Fruit fly (Drosophila melanogaster) whole organism, embryonic: ENCODE measurements around the gene CG13465.

Experiments
- Atf-2 ChIP-seq: fragments of 200-800 bp; sonication (Bioruptor generic); optimal IDR thresholded peaks from 2 replicates; lab custom pipeline; 2016; ENCODE audit warnings: missing biosample characterization, missing genetic modification characterization
- Bgb ChIP-seq: fragments of 200-800 bp; sonication (Bioruptor generic); IDR thresholded peaks from 2 replicates; pipeline ENCODE4 v1.3.6; 2022; ENCODE audit warnings: missing biosample characterization, missing genetic modification characterization; ENCODE audit not compliant: partially characterized antibody
- CG11504 ChIP-seq: fragments of 200-800 bp; sonication (Bioruptor generic); optimal IDR thresholded peaks from 3 replicates; lab custom pipeline; 2019; ENCODE audit warnings: missing biosample characterization, mild to moderate bottlenecking, missing genetic modification characterization, moderate library complexity
- CG1233 ChIP-seq: fragments of 200-800 bp; sonication (Bioruptor generic); optimal IDR thresholded peaks from 4 replicates; lab custom pipeline; 2018; ENCODE audit warnings: missing biosample characterization, mild to moderate bottlenecking, missing genetic modification characterization
- CG13624 ChIP-seq: fragments of 200-800 bp; sonication (Bioruptor generic); optimal IDR thresholded peaks from 2 replicates; lab custom pipeline; 2016; ENCODE audit warnings: missing biosample characterization, missing genetic modification characterization
- CG1529 ChIP-seq: fragments of 200-800 bp; sonication (Bioruptor generic); optimal IDR thresholded peaks from 3 replicates; lab custom pipeline; 2018; ENCODE audit warnings: missing biosample characterization, missing genetic modification characterization
- CG3065 ChIP-seq: fragments of 200-800 bp; sonication (Bioruptor generic); optimal IDR thresholded peaks from 2 replicates; lab custom pipeline; 2016; ENCODE audit warnings: missing biosample characterization, missing genetic modification characterization
- CG3847 ChIP-seq: fragments of 200-800 bp; sonication (Bioruptor generic); IDR thresholded peaks from 2 replicates; pipeline ENCODE4 v1.3.6; 2022; ENCODE audit warnings: missing biosample characterization, missing genetic modification characterization
- CG6813 ChIP-seq: fragments of 200-800 bp; sonication (Bioruptor generic); optimal IDR thresholded peaks from 2 replicates; lab custom pipeline; 2017; ENCODE audit warnings: missing biosample characterization, missing genetic modification characterization, mild to moderate bottlenecking, moderate library complexity, missing genetic modification reagents
- CG7271 ChIP-seq: fragments of 200-800 bp; sonication (Bioruptor generic); optimal IDR thresholded peaks from 2 replicates; lab custom pipeline; 2018; ENCODE audit warnings: missing biosample characterization, mild to moderate bottlenecking, missing genetic modification characterization, moderate library complexity
- CG7357 ChIP-seq: fragments of 200-800 bp; sonication (Bioruptor generic); IDR thresholded peaks from 3 replicates; pipeline ENCODE4 v1.3.6; 2022; ENCODE audit warnings: missing biosample characterization, missing genetic modification characterization
- CG7839 ChIP-seq: fragments of 200-800 bp; sonication (Bioruptor generic); optimal IDR thresholded peaks from 3 replicates; lab custom pipeline; 2018; ENCODE audit warnings: missing biosample characterization, mild to moderate bottlenecking, missing genetic modification characterization, moderate library complexity
- CG8281 ChIP-seq: fragments of 200-800 bp; sonication (Bioruptor generic); optimal IDR thresholded peaks from 2 replicates; lab custom pipeline; 2018; ENCODE audit warnings: missing biosample characterization, mild to moderate bottlenecking, missing genetic modification characterization, moderate library complexity
- CG8388 ChIP-seq: fragments of 200-800 bp; sonication (Bioruptor generic); optimal IDR thresholded peaks from 2 replicates; lab custom pipeline; 2019; ENCODE audit warnings: missing biosample characterization, mild to moderate bottlenecking, missing genetic modification characterization, moderate library complexity
- D19B ChIP-seq: fragments of 200-800 bp; sonication (Bioruptor generic); optimal IDR thresholded peaks from 2 replicates; lab custom pipeline; 2017; ENCODE audit warnings: missing biosample characterization, mild to moderate bottlenecking, missing genetic modification characterization
- Dek ChIP-seq: fragments of 200-800 bp; sonication (Bioruptor generic); optimal IDR thresholded peaks from 3 replicates; lab custom pipeline; 2019; ENCODE audit warnings: missing biosample characterization, mild to moderate bottlenecking, missing genetic modification characterization, moderate library complexity
- Dip2 ChIP-seq: fragments of 200-800 bp; sonication (Bioruptor generic); IDR thresholded peaks from 2 replicates; pipeline ENCODE4 v1.3.6; 2022; ENCODE audit warnings: missing biosample characterization, missing genetic modification characterization
- Elba2 ChIP-seq: fragments of 200-800 bp; sonication (Bioruptor generic); optimal IDR thresholded peaks from 3 replicates; lab custom pipeline; 2016; ENCODE audit warnings: missing biosample characterization, missing genetic modification characterization
- HmgD ChIP-seq: fragments of 200-800 bp; sonication (Bioruptor generic); optimal IDR thresholded peaks from 3 replicates; lab custom pipeline; 2016; ENCODE audit warnings: missing biosample characterization, missing genetic modification characterization
- HmgZ ChIP-seq: fragments of 200-800 bp; sonication (Bioruptor generic); optimal IDR thresholded peaks from 2 replicates; lab custom pipeline; 2018; ENCODE audit warnings: missing biosample characterization, mild to moderate bottlenecking, missing genetic modification characterization
- NC2α ChIP-seq: fragments of 200-800 bp; sonication (Bioruptor generic); optimal IDR thresholded peaks from 2 replicates; lab custom pipeline; 2016; ENCODE audit warnings: missing biosample characterization, missing genetic modification characterization
- PHDP ChIP-seq: fragments of 200-800 bp; sonication (Bioruptor generic); optimal IDR thresholded peaks from 3 replicates; lab custom pipeline; 2018; ENCODE audit warnings: missing biosample characterization, mild to moderate bottlenecking, missing genetic modification characterization, moderate library complexity
- Poxn ChIP-seq: fragments of 200-800 bp; sonication (Bioruptor generic); IDR thresholded peaks from 2 replicates; pipeline ENCODE4 v1.3.6; 2022; ENCODE audit warnings: missing biosample characterization, missing genetic modification characterization
- Rfx ChIP-seq: fragments of 200-800 bp; sonication (Bioruptor generic); IDR thresholded peaks from 2 replicates; pipeline ENCODE4 v1.3.6; 2022; ENCODE audit warnings: missing biosample characterization, missing genetic modification characterization
- Stat92E ChIP-seq, 3 experiments: fragments of >200 bp in 2 of 3; fragments of 200-800 bp in 1 of 3; sonication (Bioruptor generic) in 1 of 3; optimal IDR thresholded peaks; 2 replicates each; lab custom pipeline; 2017 to 2019; ENCODE audit warnings: missing biosample characterization in 3 of 3, missing genetic modification characterization in 3 of 3, mild to moderate bottlenecking in 1 of 3, moderate library complexity in 1 of 3
- abd-A ChIP-seq: fragments of 200-800 bp; sonication (Bioruptor generic); optimal IDR thresholded peaks from 3 replicates; lab custom pipeline; 2019; ENCODE audit warnings: missing biosample characterization, mild to moderate bottlenecking, missing genetic modification characterization, moderate library complexity
- ash1 ChIP-seq: fragments of 200-800 bp; sonication (Bioruptor generic); optimal IDR thresholded peaks from 2 replicates; lab custom pipeline; 2018; ENCODE audit warnings: missing biosample characterization, mild to moderate bottlenecking, missing genetic modification characterization
- az2 ChIP-seq: fragments of 200-800 bp; sonication (Bioruptor generic); optimal IDR thresholded peaks from 3 replicates; lab custom pipeline; 2016; ENCODE audit warnings: missing biosample characterization, missing genetic modification characterization
- bbx ChIP-seq: fragments of 200-800 bp; sonication (Bioruptor generic); IDR thresholded peaks from 2 replicates; pipeline ENCODE4 v1.3.6; 2022; ENCODE audit warnings: missing biosample characterization, missing genetic modification characterization; ENCODE audit not compliant: partially characterized antibody
- bowl ChIP-seq: fragments of 200-800 bp; sonication (Bioruptor generic); IDR thresholded peaks from 2 replicates; pipeline ENCODE4 v1.3.6; 2022; ENCODE audit warnings: missing biosample characterization, missing genetic modification characterization
- bsh ChIP-seq, 2 experiments: fragments of 200-800 bp; sonication (Bioruptor generic); optimal IDR thresholded peaks; 2 replicates each; lab custom pipeline; 2017 to 2018; ENCODE audit warnings: mild to moderate bottlenecking in 2 of 2, missing biosample characterization in 2 of 2, missing genetic modification characterization in 2 of 2, moderate library complexity in 1 of 2
- btn ChIP-seq: fragments of 200-800 bp; sonication (Bioruptor generic); optimal IDR thresholded peaks from 2 replicates; lab custom pipeline; 2016; ENCODE audit warnings: missing biosample characterization, missing genetic modification characterization
- cad ChIP-seq: fragments of >200 bp; optimal IDR thresholded peaks from 2 replicates; lab custom pipeline; 2017; ENCODE audit warnings: missing biosample characterization, missing genetic modification characterization
- cg ChIP-seq: fragments of 200-800 bp; sonication (Bioruptor generic); optimal IDR thresholded peaks from 3 replicates; lab custom pipeline; 2019; ENCODE audit warnings: missing biosample characterization, mild to moderate bottlenecking, missing genetic modification characterization, moderate library complexity
- crol ChIP-seq: fragments of 200-800 bp; sonication (Bioruptor generic); IDR thresholded peaks from 2 replicates; pipeline ENCODE4 v1.3.6; 2022; ENCODE audit warnings: missing biosample characterization, missing genetic modification characterization
- dm ChIP-seq: fragments of 200-800 bp; sonication (Bioruptor generic); optimal IDR thresholded peaks from 3 replicates; lab custom pipeline; 2016; ENCODE audit warnings: missing biosample characterization, missing genetic modification characterization
- dysf ChIP-seq: fragments of 200-800 bp; sonication (Bioruptor generic); IDR thresholded peaks from 3 replicates; pipeline ENCODE4 v1.3.6; 2022; ENCODE audit warnings: missing biosample characterization, missing genetic modification characterization
- eve ChIP-seq, 2 experiments: fragments of >200 bp; optimal IDR thresholded peaks; 2 replicates each; lab custom pipeline; 2017; ENCODE audit warnings: missing biosample characterization in 2 of 2, missing genetic modification characterization in 2 of 2
- fd102C ChIP-seq: fragments of 200-800 bp; sonication (Bioruptor generic); optimal IDR thresholded peaks from 2 replicates; lab custom pipeline; 2018; ENCODE audit warnings: missing biosample characterization, mild to moderate bottlenecking, missing genetic modification characterization, moderate library complexity
- hb ChIP-seq: fragments of 200-800 bp; sonication (Bioruptor generic); IDR thresholded peaks from 3 replicates; pipeline ENCODE4 v1.3.6; 2022; ENCODE audit warnings: missing biosample characterization, missing genetic modification characterization; ENCODE audit not compliant: partially characterized antibody
- jing ChIP-seq: fragments of 200-800 bp; sonication (Bioruptor generic); optimal IDR thresholded peaks from 2 replicates; lab custom pipeline; 2018; ENCODE audit warnings: missing biosample characterization, mild to moderate bottlenecking, missing genetic modification characterization
- knrl ChIP-seq: fragments of 200-800 bp; sonication (Bioruptor generic); IDR thresholded peaks from 3 replicates; pipeline ENCODE4 v1.3.6; 2022; ENCODE audit warnings: missing biosample characterization, missing genetic modification characterization; ENCODE audit not compliant: partially characterized antibody
- odd ChIP-seq: fragments of 200-800 bp; sonication (Bioruptor generic); optimal IDR thresholded peaks from 2 replicates; lab custom pipeline; 2017; ENCODE audit warnings: missing biosample characterization, mild to moderate bottlenecking, missing genetic modification characterization
- otp ChIP-seq: fragments of 200-800 bp; sonication (Bioruptor generic); IDR thresholded peaks from 3 replicates; pipeline ENCODE4, ENCODE4 v1.3.6; 2022; ENCODE audit warnings: missing biosample characterization, missing genetic modification characterization
- ro ChIP-seq: fragments of 200-800 bp; sonication (Bioruptor generic); IDR thresholded peaks from 2 replicates; pipeline ENCODE4 v1.3.6; 2022; ENCODE audit warnings: missing biosample characterization, missing genetic modification characterization
- sima ChIP-seq: fragments of 200-800 bp; sonication (Bioruptor generic); optimal IDR thresholded peaks from 2 replicates; lab custom pipeline; 2016; ENCODE audit warnings: missing biosample characterization, missing genetic modification characterization
- stwl ChIP-seq: fragments of 200-800 bp; sonication (Bioruptor generic); optimal IDR thresholded peaks from 3 replicates; lab custom pipeline; 2018; ENCODE audit warnings: missing biosample characterization, mild to moderate bottlenecking, missing genetic modification characterization, moderate library complexity
- tgo ChIP-seq: fragments of 200-800 bp; sonication (Bioruptor generic); IDR thresholded peaks from 3 replicates; pipeline ENCODE4 v1.3.6; 2022; ENCODE audit warnings: missing biosample characterization, missing genetic modification characterization
- tio ChIP-seq: fragments of 200-800 bp; sonication (Bioruptor generic); optimal IDR thresholded peaks from 2 replicates; lab custom pipeline; 2017; ENCODE audit warnings: missing biosample characterization, missing genetic modification characterization, inconsistent platforms
- unc-4 ChIP-seq: fragments of 200-800 bp; sonication (Bioruptor generic); IDR thresholded peaks from 2 replicates; pipeline ENCODE4 v1.3.6; 2022; ENCODE audit warnings: missing biosample characterization, missing genetic modification characterization; ENCODE audit not compliant: partially characterized antibody
- wek ChIP-seq: fragments of 200-800 bp; sonication (Bioruptor generic); optimal IDR thresholded peaks from 3 replicates; lab custom pipeline; 2018; ENCODE audit warnings: missing biosample characterization, mild to moderate bottlenecking, missing genetic modification characterization, moderate library complexity

CG13465 gene

DNA sequence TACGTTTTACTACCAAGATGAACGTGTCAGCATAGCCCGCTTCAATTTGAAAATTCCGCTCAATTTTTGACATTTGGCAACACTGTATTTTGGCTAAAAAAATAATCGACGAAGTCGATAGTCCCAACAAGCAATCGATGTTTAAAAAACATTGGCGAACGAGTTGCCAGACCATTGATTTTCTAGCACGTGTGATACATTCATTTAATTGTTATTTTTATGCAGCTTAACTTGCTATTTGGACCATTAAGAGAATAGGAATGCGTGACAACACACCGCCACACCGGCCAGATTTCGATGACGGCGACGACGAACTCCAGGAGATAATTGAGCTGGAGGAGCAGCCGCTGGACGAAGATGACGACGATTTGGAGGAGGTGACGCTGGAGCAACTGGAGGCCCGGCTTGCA is 38.5 kb upstream of the CG13465 start, which contains the start of gene CG5114 (continued):
- TF ChIP-seq CG6813 (GFP tag; lab: Kevin White, UChicago), result no peak
- TF ChIP-seq Poxn (GFP tag; lab: Robert Waterston, UW), result no peak
- TF ChIP-seq CG13624 (GFP tag; lab: Kevin White, UChicago), result peak; percentile 74
- TF ChIP-seq bbx (GFP tag; lab: Robert Waterston, UW), result peak; percentile 93
- TF ChIP-seq CG3847 (GFP tag; lab: Robert Waterston, UW), result peak; percentile 89
- no peak for TF ChIP-seq Stat92E (GFP tag; optimal IDR thresholded peaks at IDR 0.05; lab: Kevin White, UChicago)
- TF ChIP-seq Rfx (GFP tag; lab: Robert Waterston, UW), result peak; percentile 78
- no peak for TF ChIP-seq wek (GFP tag; lab: Kevin White, UChicago)
- TF ChIP-seq CG8281, result no peak
- TF ChIP-seq cg, result no peak
- TF ChIP-seq fd102C, result no peak
- no peak for TF ChIP-seq dysf
- peak; percentile 38 for TF ChIP-seq HmgD (GFP tag; lab: Kevin White, UChicago)
- TF ChIP-seq tgo, result no peak
- TF ChIP-seq CG1529 (GFP tag; lab: Kevin White, UChicago), result no peak
- TF ChIP-seq crol, result no peak
- TF ChIP-seq Bgb, result peak; percentile 94
- TF ChIP-seq Dek (tag; lab: Kevin White, UChicago), result no peak
- peak; percentile 99 for TF ChIP-seq dm (GFP tag; lab: Kevin White, UChicago)
- TF ChIP-seq HmgZ, result peak; percentile 80
- no peak for TF ChIP-seq sima
- peak; percentile 90 for TF ChIP-seq unc-4 (GFP tag; lab: Robert Waterston, UW)
- TF ChIP-seq bsh (GFP tag; optimal IDR thresholded peaks at IDR 0.05; lab: Kevin White, UChicago), result peak in 1 of 2 experiments; percentile 17
- peak; percentile 77 for TF ChIP-seq abd-A (tag; lab: Kevin White, UChicago)
- TF ChIP-seq eve (GFP tag; optimal IDR thresholded peaks at IDR 0.05; lab: Kevin White, UChicago), result no peak
- TF ChIP-seq tio (GFP tag; lab: Kevin White, UChicago), result no peak
- TF ChIP-seq otp (GFP tag; lab: Robert Waterston, UW), result no peak
- peak; percentile 2 for TF ChIP-seq CG7839 (tag; lab: Kevin White, UChicago)
- TF ChIP-seq CG7357 (GFP tag; lab: Robert Waterston, UW), result no peak
- TF ChIP-seq CG1233 (GFP tag; lab: Kevin White, UChicago), result no peak
- TF ChIP-seq az2 (GFP tag; lab: Kevin White, UChicago), result peak; percentile 34
- peak; percentile 16 for TF ChIP-seq Elba2
- no peak for TF ChIP-seq ro
- TF ChIP-seq CG8388 (GFP tag; lab: Kevin White, UChicago), result peak; percentile 2
- no peak for TF ChIP-seq Dip2 (GFP tag; lab: Robert Waterston, UW)
- no peak for TF ChIP-seq D19B
- TF ChIP-seq btn (GFP tag; lab: Kevin White, UChicago), result no peak
- no peak for TF ChIP-seq bowl (GFP tag; lab: Robert Waterston, UW)
- peak; percentile 87 for TF ChIP-seq knrl (GFP tag; lab: Robert Waterston, UW)
- TF ChIP-seq cad, result no peak
- TF ChIP-seq hb (GFP tag; lab: Robert Waterston, UW), result peak; percentile 87; the same call in 2 of the 3 replicates
- no peak for TF ChIP-seq CG7271 (tag; lab: Kevin White, UChicago)
- TF ChIP-seq CG11504, result peak; percentile 56
- no peak for TF ChIP-seq jing (GFP tag; lab: Kevin White, UChicago)
- TF ChIP-seq CG3065, result no peak
- TF ChIP-seq PHDP, result peak; percentile 31
- peak; percentile 11 for TF ChIP-seq Atf-2 (GFP tag; lab: Kevin White, UChicago)
- TF ChIP-seq NC2α, result peak; percentile 9
- TF ChIP-seq stwl, result peak; percentile 95
- TF ChIP-seq odd (GFP tag; lab: Kevin White, UChicago), result no peak
- no peak for TF ChIP-seq ash1
